Worm (Caenorhabditis elegans) whole organism, late embryonic: ENCODE data around the gene twk-6.

Experiments
- F13H6.1 ChIP-seq: sonication (generic microtip); optimal IDR thresholded peaks from 2 replicates; lab custom pipeline; 2016; ENCODE audit warnings: missing genetic modification characterization, missing compliant biosample characterization
- K02D7.2 ChIP-seq: sonication (generic microtip); optimal IDR thresholded peaks from 2 replicates; lab custom pipeline; 2017; ENCODE audit warnings: mild to moderate bottlenecking, missing genetic modification characterization, missing compliant biosample characterization
- K09A11.1 ChIP-seq: sonication (generic microtip); optimal IDR thresholded peaks from 2 replicates; lab custom pipeline; 2017; ENCODE audit warnings: antibody characterized with exemption, mild to moderate bottlenecking, missing genetic modification characterization, missing compliant biosample characterization; ENCODE audit not compliant: insufficient read depth
- ahr-1 ChIP-seq: sonication (generic microtip); optimal IDR thresholded peaks from 2 replicates; lab custom pipeline; 2016; ENCODE audit warnings: missing genetic modification characterization, missing compliant biosample characterization
- ceh-18 ChIP-seq: sonication (generic microtip); optimal IDR thresholded peaks from 2 replicates; lab custom pipeline; 2016; ENCODE audit warnings: missing genetic modification characterization, missing compliant biosample characterization
- ceh-19 ChIP-seq: fragments of 200-800 bp; sonication (Bioruptor generic); optimal IDR thresholded peaks from 2 replicates; lab custom pipeline; 2018; ENCODE audit warnings: mild to moderate bottlenecking, missing genetic modification characterization, missing compliant biosample characterization
- ceh-2 ChIP-seq: sonication (generic microtip); optimal IDR thresholded peaks from 2 replicates; lab custom pipeline; 2016; ENCODE audit warnings: missing genotype, missing genetic modification characterization, missing compliant biosample characterization
- ceh-22 ChIP-seq: sonication (generic microtip); optimal IDR thresholded peaks from 2 replicates; lab custom pipeline; 2017; ENCODE audit warnings: missing biosample characterization, missing genetic modification characterization
- ceh-24 ChIP-seq: sonication (generic microtip); optimal IDR thresholded peaks from 2 replicates; lab custom pipeline; 2016; ENCODE audit warnings: mild to moderate bottlenecking, missing genetic modification characterization, missing compliant biosample characterization
- ceh-30 ChIP-seq: fragments of 150-350 bp; optimal IDR thresholded peaks from 2 replicates; lab custom pipeline; 2014; ENCODE audit warnings: missing biosample characterization, missing genetic modification characterization
- ceh-45 ChIP-seq: fragments of 200-800 bp; sonication (Bioruptor generic); IDR thresholded peaks from 2 replicates; pipeline ENCODE4 v1.3.6; 2022; ENCODE audit warnings: missing genetic modification reagents, missing genetic modification characterization, missing compliant biosample characterization
- ceh-48 ChIP-seq: sonication (generic microtip); optimal IDR thresholded peaks from 2 replicates; lab custom pipeline; 2016; ENCODE audit warnings: missing genetic modification characterization, inconsistent platforms, missing compliant biosample characterization
- ceh-6 ChIP-seq: fragments of 200-800 bp; sonication (Bioruptor generic); optimal IDR thresholded peaks from 2 replicates; lab custom pipeline; 2018; ENCODE audit warnings: mild to moderate bottlenecking, missing genetic modification characterization, missing compliant biosample characterization
- ceh-9 ChIP-seq: sonication (generic microtip); optimal IDR thresholded peaks from 2 replicates; lab custom pipeline; 2016; ENCODE audit warnings: mild to moderate bottlenecking, missing genetic modification characterization, inconsistent platforms, missing compliant biosample characterization
- che-1 ChIP-seq: sonication (generic microtip); optimal IDR thresholded peaks from 2 replicates; lab custom pipeline; 2016; ENCODE audit warnings: mild to moderate bottlenecking, missing genetic modification characterization, missing compliant biosample characterization
- dmd-4 ChIP-seq: sonication (generic microtip); optimal IDR thresholded peaks from 2 replicates; lab custom pipeline; 2016; ENCODE audit warnings: borderline replicate concordance, missing genetic modification characterization, missing compliant biosample characterization
- dve-1 ChIP-seq: sonication (generic microtip); optimal IDR thresholded peaks from 2 replicates; lab custom pipeline; 2017; ENCODE audit warnings: antibody characterized with exemption, mild to moderate bottlenecking, missing genetic modification characterization, missing compliant biosample characterization
- elt-2 ChIP-seq: sonication (generic microtip); optimal IDR thresholded peaks from 2 replicates; lab custom pipeline; 2016; ENCODE audit warnings: missing genetic modification reagents, missing genetic modification characterization, missing compliant biosample characterization
- elt-4 ChIP-seq: sonication (generic microtip); optimal IDR thresholded peaks from 2 replicates; lab custom pipeline; 2016; ENCODE audit warnings: missing genetic modification characterization, missing compliant biosample characterization
- fax-1 ChIP-seq: sonication (generic microtip); optimal IDR thresholded peaks from 2 replicates; lab custom pipeline; 2016; ENCODE audit warnings: missing genotype, missing genetic modification characterization, missing compliant biosample characterization
- fkh-6 ChIP-seq: sonication (generic microtip); optimal IDR thresholded peaks from 2 replicates; lab custom pipeline; 2016; ENCODE audit warnings: missing genetic modification characterization, missing compliant biosample characterization
- hlh-13 ChIP-seq: fragments of 200-800 bp; sonication (Bioruptor generic); optimal IDR thresholded peaks from 2 replicates; lab custom pipeline; 2018; ENCODE audit warnings: mild to moderate bottlenecking, missing genetic modification characterization, missing compliant biosample characterization
- hlh-8 ChIP-seq: sonication (generic microtip); optimal IDR thresholded peaks from 2 replicates; lab custom pipeline; 2016; ENCODE audit warnings: missing genotype, missing genetic modification characterization, missing compliant biosample characterization
- lim-6 ChIP-seq: sonication (generic microtip); optimal IDR thresholded peaks from 2 replicates; lab custom pipeline; 2016; ENCODE audit warnings: missing genetic modification characterization, missing compliant biosample characterization
- mec-3 ChIP-seq: sonication (generic microtip); optimal IDR thresholded peaks from 2 replicates; lab custom pipeline; 2016; ENCODE audit warnings: borderline replicate concordance, missing genetic modification characterization, missing compliant biosample characterization
- nfya-1 ChIP-seq: sonication (generic microtip); optimal IDR thresholded peaks from 2 replicates; lab custom pipeline; 2017; ENCODE audit warnings: missing genetic modification characterization, mild to moderate bottlenecking, missing compliant biosample characterization, antibody characterized with exemption, moderate library complexity
- nhr-11 ChIP-seq: fragments of 150-350 bp; optimal IDR thresholded peaks from 2 replicates; lab custom pipeline; 2014; ENCODE audit warnings: missing biosample characterization, missing genetic modification characterization
- nhr-232 ChIP-seq: sonication (generic microtip); optimal IDR thresholded peaks from 2 replicates; lab custom pipeline; 2016; ENCODE audit warnings: missing genetic modification characterization, missing compliant biosample characterization
- odd-2 ChIP-seq: sonication (generic microtip); optimal IDR thresholded peaks from 2 replicates; lab custom pipeline; 2017; ENCODE audit warnings: antibody characterized with exemption, mild to moderate bottlenecking, missing genetic modification characterization, missing compliant biosample characterization
- pat-9 ChIP-seq: fragments of 200-800 bp; sonication (Bioruptor generic); optimal IDR thresholded peaks from 2 replicates; lab custom pipeline; 2018; ENCODE audit warnings: mild to moderate bottlenecking, missing genetic modification characterization, moderate library complexity, missing compliant biosample characterization
- pha-4 ChIP-seq: fragments of 150-350 bp; optimal IDR thresholded peaks from 2 replicates; lab custom pipeline; 2018; ENCODE audit warnings: missing biosample characterization, missing genetic modification reagents, missing genetic modification characterization
- pros-1 ChIP-seq: fragments of 150-350 bp; optimal IDR thresholded peaks from 2 replicates; lab custom pipeline; 2014; ENCODE audit warnings: missing biosample characterization, missing genetic modification reagents, missing genetic modification characterization
- ref-2 ChIP-seq: sonication (generic microtip); optimal IDR thresholded peaks from 2 replicates; lab custom pipeline; 2016; ENCODE audit warnings: missing genetic modification characterization, missing compliant biosample characterization
- rnt-1 ChIP-seq: sonication (generic microtip); optimal IDR thresholded peaks from 2 replicates; lab custom pipeline; 2016; ENCODE audit warnings: missing genetic modification characterization, missing compliant biosample characterization
- sdc-2 ChIP-seq: sonication (generic microtip); optimal IDR thresholded peaks from 2 replicates; lab custom pipeline; 2016; ENCODE audit warnings: missing genotype, missing genetic modification characterization, missing compliant biosample characterization
- syd-9 ChIP-seq: sonication (generic microtip); optimal IDR thresholded peaks from 2 replicates; lab custom pipeline; 2016; ENCODE audit warnings: mild to moderate bottlenecking, missing genetic modification characterization, moderate library complexity, missing compliant biosample characterization
- tbx-2 ChIP-seq: sonication (generic microtip); optimal IDR thresholded peaks from 2 replicates; lab custom pipeline; 2016; ENCODE audit warnings: missing genetic modification characterization, missing compliant biosample characterization
- ztf-16 ChIP-seq: sonication (generic microtip); optimal IDR thresholded peaks from 2 replicates; lab custom pipeline; 2017; ENCODE audit warnings: missing genetic modification characterization, missing compliant biosample characterization

The twk-6 gene

ce11 chrIII:4756983-4757382 is 14.3 kb downstream of the twk-6 start, which contains the start of gene fbxl-2 (continued):
- TF ChIP-seq pros-1 (tag; lab: Kevin White, UChicago) (peak; percentile 36), che-1 (peak; percentile 48), ceh-30 (tag; lab: Kevin White, UChicago) (peak; percentile 85), odd-2 (no peak), fax-1 (tag; lab: Kevin White, UChicago) (peak; percentile 16), hlh-13 (GFP tag; lab: Kevin White, UChicago) (no peak), K02D7.2 (tag; lab: Kevin White, UChicago) (no peak), ztf-16 (peak; percentile 33), F13H6.1 (peak; percentile 53), ceh-9 (tag; lab: Kevin White, UChicago) (no peak), sdc-2 (tag; lab: Kevin White, UChicago) (peak; percentile 61), elt-2 (tag; lab: Kevin White, UChicago) (peak; percentile 88), nfya-1 (tag; lab: Kevin White, UChicago) (peak; percentile 90), ceh-45 (GFP tag; lab: Robert Waterston, UW) (no peak), ceh-19 (peak; percentile 17), nhr-232 (peak; percentile 21)

- TF ChIP-seq dve-1 (tag; lab: Kevin White, UChicago): no peak
- TF ChIP-seq mec-3 (tag; lab: Kevin White, UChicago): peak; percentile 20
- no peak for TF ChIP-seq nfya-1 (tag; lab: Kevin White, UChicago)
- TF ChIP-seq lim-6 (tag; lab: Kevin White, UChicago): no peak
- no peak for TF ChIP-seq dmd-4
Measured at ce11 chrIII:4762846-4763245, 20.1 kb downstream of the twk-6 start.

DNA sequence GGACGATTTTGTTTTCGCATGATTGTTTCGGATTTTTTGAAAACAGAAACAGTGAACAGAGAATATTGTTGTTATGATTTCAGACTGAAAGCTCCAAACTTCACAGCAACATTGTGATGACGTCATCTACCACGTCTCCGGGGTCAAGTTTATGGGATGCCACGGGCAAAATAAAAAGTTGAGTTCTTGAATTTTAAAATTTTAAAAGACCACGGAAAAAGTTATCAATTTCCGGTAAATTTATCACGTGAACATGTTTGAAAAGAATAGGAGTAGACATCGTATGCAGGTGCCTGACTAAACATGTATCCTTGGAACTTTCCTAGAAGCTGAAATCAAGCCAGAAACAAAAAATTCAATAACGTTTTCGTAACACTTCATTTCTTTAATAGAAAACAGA is 20.8 kb downstream of the twk-6 start, which contains the start of gene B0393.4:
Gene B0393.4 (minus strand): TSS at position 101 of the 400 bp plus-strand sequence.
- TF ChIP-seq che-1: no peak
- no peak for TF ChIP-seq elt-2 (tag; lab: Kevin White, UChicago)
- TF ChIP-seq syd-9: no peak
- TF ChIP-seq ceh-24 (tag; lab: Kevin White, UChicago): no peak
- TF ChIP-seq hlh-8 (tag; lab: Kevin White, UChicago): no peak
- no peak for TF ChIP-seq pha-4
- no peak for TF ChIP-seq rnt-1
- TF ChIP-seq nhr-232: no peak
- no peak for TF ChIP-seq ceh-18 (tag; lab: Kevin White, UChicago)
- TF ChIP-seq ceh-6 (GFP tag; lab: Kevin White, UChicago): no peak
- TF ChIP-seq elt-4 (tag; lab: Kevin White, UChicago): no peak
- no peak for TF ChIP-seq K09A11.1 (tag; lab: Kevin White, UChicago)
- no peak for TF ChIP-seq ceh-22
- no peak for TF ChIP-seq ceh-19
- no peak for TF ChIP-seq fkh-6 (tag; lab: Kevin White, UChicago)
- TF ChIP-seq ahr-1 (tag; lab: Kevin White, UChicago): no peak
- TF ChIP-seq ceh-48: no peak
- TF ChIP-seq pat-9 (tag; lab: Kevin White, UChicago): no peak
- no peak for TF ChIP-seq ceh-2 (tag; lab: Kevin White, UChicago)
- TF ChIP-seq K02D7.2 (tag; lab: Kevin White, UChicago): no peak

- no peak for TF ChIP-seq nhr-11 (tag; lab: Kevin White, UChicago)
- TF ChIP-seq ceh-18 (tag; lab: Kevin White, UChicago): no peak
- TF ChIP-seq tbx-2 (tag; lab: Kevin White, UChicago): no peak
- TF ChIP-seq ref-2: no peak
Measured at ce11 chrIII:4765474-4765873, 22.8 kb downstream of the twk-6 start, which contains the start of gene B0393.5. TSS of gene B0393.5 (plus strand) at chrIII:4765774.
